Worm (Caenorhabditis elegans): ENCODE data around the gene Y57A10A.14.

DNA sequence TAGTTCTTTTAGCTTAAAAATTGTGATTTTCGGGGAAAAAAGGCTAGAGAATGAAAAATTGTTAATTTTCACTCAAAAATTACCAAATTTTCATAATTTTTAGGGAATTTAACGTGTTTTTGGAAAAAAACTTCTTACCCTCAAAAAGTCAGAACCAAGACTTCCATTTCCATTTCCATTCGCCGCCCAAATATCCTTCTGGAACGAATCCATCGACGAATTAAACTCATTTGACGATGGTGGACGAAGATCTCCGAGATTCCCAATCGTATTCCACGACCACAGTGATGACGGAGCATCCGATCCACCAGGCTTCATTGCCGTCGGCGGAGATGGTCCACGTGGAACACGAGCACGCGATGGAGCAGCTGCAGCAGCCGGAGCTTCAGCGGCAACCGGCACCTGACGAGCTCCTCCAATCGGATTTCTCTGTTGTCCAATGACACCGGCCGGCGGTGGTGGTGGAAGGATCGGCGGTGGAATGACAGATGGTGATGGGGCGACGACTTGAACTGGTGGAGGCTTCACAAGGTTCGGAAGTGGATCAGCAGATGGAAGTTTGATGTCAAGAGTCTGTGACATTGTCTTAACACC, 26.0 kb downstream of the Y57A10A.14 start:
- no peak for TF ChIP-seq rnt-1 (tag; optimal IDR thresholded peaks at IDR 0.05)
- TF ChIP-seq dpl-1 (GFP tag; optimal IDR thresholded peaks at IDR 0.05): no peak
